Worm (Caenorhabditis elegans) whole organism, late embryonic: ENCODE data around the gene odr-2.

Source experiments
- F13H6.1 ChIP-seq: sonication (generic microtip); optimal IDR thresholded peaks from 2 replicates; lab custom pipeline; 2016; ENCODE audit warnings: missing genetic modification characterization, missing compliant biosample characterization
- T23F11.4 ChIP-seq: fragments of 200-800 bp; sonication (Bioruptor generic); optimal IDR thresholded peaks from 2 replicates; lab custom pipeline; 2018; ENCODE audit warnings: mild to moderate bottlenecking, missing genetic modification characterization, missing compliant biosample characterization
- ama-1 ChIP-seq: fragments of 150-350 bp; optimal IDR thresholded peaks from 2 replicates; lab custom pipeline; 2014
- ceh-9 ChIP-seq: sonication (generic microtip); optimal IDR thresholded peaks from 2 replicates; lab custom pipeline; 2016; ENCODE audit warnings: mild to moderate bottlenecking, missing genetic modification characterization, inconsistent platforms, missing compliant biosample characterization
- fax-1 ChIP-seq: sonication (generic microtip); optimal IDR thresholded peaks from 2 replicates; lab custom pipeline; 2016; ENCODE audit warnings: missing genotype, missing genetic modification characterization, missing compliant biosample characterization
- hlh-30 ChIP-seq: sonication (generic microtip); optimal IDR thresholded peaks from 2 replicates; lab custom pipeline; 2017; ENCODE audit warnings: antibody characterized with exemption, missing genetic modification characterization, missing compliant biosample characterization; ENCODE audit not compliant: insufficient read depth
- pqm-1 ChIP-seq: sonication (generic microtip); optimal IDR thresholded peaks from 2 replicates; lab custom pipeline; 2016; ENCODE audit warnings: missing genetic modification characterization, missing compliant biosample characterization
- ref-2 ChIP-seq: sonication (generic microtip); optimal IDR thresholded peaks from 2 replicates; lab custom pipeline; 2016; ENCODE audit warnings: missing genetic modification characterization, missing compliant biosample characterization
- syd-9 ChIP-seq: sonication (generic microtip); optimal IDR thresholded peaks from 2 replicates; lab custom pipeline; 2016; ENCODE audit warnings: mild to moderate bottlenecking, missing genetic modification characterization, moderate library complexity, missing compliant biosample characterization
- ttx-3 ChIP-seq: sonication (generic microtip); optimal IDR thresholded peaks from 2 replicates; lab custom pipeline; 2016; ENCODE audit warnings: missing genetic modification reagents, missing genetic modification characterization, missing compliant biosample characterization
- ztf-16 ChIP-seq: sonication (generic microtip); optimal IDR thresholded peaks from 2 replicates; lab custom pipeline; 2017; ENCODE audit warnings: missing genetic modification characterization, missing compliant biosample characterization

DNA sequence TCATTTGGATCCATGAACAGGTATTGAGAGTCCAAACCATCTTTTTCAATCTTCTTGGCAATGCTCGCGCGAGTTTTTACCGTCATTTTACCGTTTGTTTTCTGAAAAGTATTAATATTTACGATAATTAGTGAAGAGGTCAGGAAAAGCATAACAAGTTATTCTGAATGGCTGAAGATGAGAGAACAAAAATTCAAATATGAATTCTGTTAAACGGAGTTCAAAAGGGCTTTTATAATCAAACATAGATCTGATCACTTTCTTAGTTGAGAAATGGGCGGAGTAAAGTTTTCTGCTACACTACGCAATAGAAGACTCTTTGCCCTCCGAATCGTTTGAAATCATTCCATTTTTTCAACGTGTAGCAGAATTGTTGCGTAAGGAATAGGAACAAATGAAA is 49.7 kb downstream of the odr-2 start, which contains the start of gene fat-7:
- TF ChIP-seq ref-2 (no peak), T23F11.4 (GFP tag; lab: Kevin White, UChicago) (no peak), F13H6.1 (tag; lab: Kevin White, UChicago) (no peak), ama-1 (lab: Kevin White, UChicago) (no peak), ttx-3 (tag; lab: Kevin White, UChicago) (no peak), syd-9 (tag; lab: Kevin White, UChicago) (no peak), fax-1 (tag; lab: Kevin White, UChicago) (no peak), ztf-16 (no peak), ceh-9 (tag; lab: Kevin White, UChicago) (no peak), hlh-30 (no peak), pqm-1 (tag; lab: Kevin White, UChicago) (no peak)
